Worm (Caenorhabditis elegans): Measurements from ENCODE around the gene ZC84.7.

ZC84.7 gene

ce11 chrIII:9236228-9236627 lies 50.4 kb downstream of the ZC84.7 start, which contains the start of gene T23G5.2:
Gene T23G5.2 (minus strand): TSS chrIII:9236328.
- TF ChIP-seq lin-39 (tag; optimal IDR thresholded peaks at IDR 0.05) (no peak), nhr-76 (tag; optimal IDR thresholded peaks at IDR 0.05) (no peak), lsy-12 (tag; optimal IDR thresholded peaks at IDR 0.05) (no peak), nhr-43 (tag; optimal IDR thresholded peaks at IDR 0.05; ENCODE audit: poor library complexity, severe bottlenecking) (no peak), jun-1 (tag; optimal IDR thresholded peaks at IDR 0.05) (no peak), mdl-1 (tag; optimal IDR thresholded peaks at IDR 0.05) (no peak), nfya-1 (tag; optimal IDR thresholded peaks at IDR 0.05; ENCODE audit: insufficient read depth) (no peak), ZK546.5 (tag; optimal IDR thresholded peaks at IDR 0.05) (no peak), ceh-28 (tag; optimal IDR thresholded peaks at IDR 0.05) (no peak), hmg-11 (tag; optimal IDR thresholded peaks at IDR 0.05) (no peak), sea-2 (GFP tag; optimal IDR thresholded peaks at IDR 0.05) (no peak), egl-5 (tag; optimal IDR thresholded peaks at IDR 0.05) (no peak), nhr-12 (tag; optimal IDR thresholded peaks at IDR 0.05) (no peak), nhr-67 (tag; optimal IDR thresholded peaks at IDR 0.05) (no peak), fos-1 (tag; optimal IDR thresholded peaks at IDR 0.05) (no peak), pqm-1 (tag; optimal IDR thresholded peaks at IDR 0.05) (no peak), nhr-77 (tag; optimal IDR thresholded peaks at IDR 0.05) (no peak), ceh-9 (tag; optimal IDR thresholded peaks at IDR 0.05) (no peak), ztf-4 (tag; optimal IDR thresholded peaks at IDR 0.05) (no peak), zag-1 (tag; optimal IDR thresholded peaks at IDR 0.05) (no peak)

DNA sequence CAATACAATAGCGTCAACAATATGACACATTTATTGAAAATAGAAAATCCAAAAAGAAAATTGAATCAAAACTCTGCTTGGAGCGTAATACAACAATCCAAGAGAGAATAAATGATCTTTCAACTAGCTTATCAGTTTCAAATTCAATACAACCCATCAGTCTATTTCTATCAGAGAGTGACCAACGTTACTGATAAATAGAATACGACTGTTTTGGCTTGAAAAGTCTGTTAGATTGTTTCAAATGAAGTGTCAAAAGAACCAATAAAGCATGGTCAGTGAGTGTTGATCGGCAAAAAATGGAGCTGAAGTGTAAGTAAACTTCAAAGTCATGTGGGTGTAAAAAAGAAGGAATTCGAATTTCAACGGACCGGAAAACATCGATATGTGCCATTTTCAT lies 51.8 kb downstream of the ZC84.7 start:
- TF ChIP-seq elt-2 (tag; optimal IDR thresholded peaks at IDR 0.05) (peak; percentile 42), tbx-2 (tag; optimal IDR thresholded peaks at IDR 0.05) (no peak), pha-4 (tag; optimal IDR thresholded peaks at IDR 0.05) (peak; percentile 2), pqm-1 (tag; optimal IDR thresholded peaks at IDR 0.05) (peak; percentile 11), egl-27 (tag; optimal IDR thresholded peaks at IDR 0.05) (no peak)

DNA sequence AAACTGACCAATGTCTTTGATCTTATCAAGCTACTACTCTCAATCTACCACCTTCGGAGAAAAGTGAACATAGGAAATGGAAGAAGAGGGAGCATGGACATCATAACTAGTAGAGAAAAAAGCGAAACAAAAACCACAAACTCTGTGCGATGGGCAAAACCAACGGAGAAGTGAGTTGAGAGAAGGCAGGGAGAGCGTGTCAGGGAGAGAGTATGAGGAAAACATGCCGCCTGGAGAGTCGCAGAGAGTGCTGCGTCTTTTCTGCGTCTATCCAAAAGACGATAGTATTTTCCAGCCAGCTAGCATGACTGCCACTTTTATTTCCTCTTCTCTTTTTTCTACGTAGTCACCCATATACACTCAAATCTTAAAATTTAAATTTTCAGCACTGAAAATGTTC lies 54.2 kb downstream of the ZC84.7 start, which contains the start of gene saeg-2:
Gene saeg-2, plus strand, starts transcription at position 381 of the 400 bp plus-strand sequence.
- TF ChIP-seq egl-27 (tag; optimal IDR thresholded peaks at IDR 0.05) = no peak
- no peak for TF ChIP-seq mdl-1 (tag; optimal IDR thresholded peaks at IDR 0.05)
- TF ChIP-seq ama-1 (optimal IDR thresholded peaks at IDR 0.05) = no peak
- TF ChIP-seq tbx-2 (tag; optimal IDR thresholded peaks at IDR 0.05) = no peak
- no peak for TF ChIP-seq fkh-2 (tag; optimal IDR thresholded peaks at IDR 0.05)
- TF ChIP-seq lin-15B (tag; optimal IDR thresholded peaks at IDR 0.05) = no peak
- no peak for TF ChIP-seq lin-39 (tag; optimal IDR thresholded peaks at IDR 0.05)
- no peak for TF ChIP-seq nhr-67 (tag; optimal IDR thresholded peaks at IDR 0.05)
- TF ChIP-seq sea-2 (GFP tag; optimal IDR thresholded peaks at IDR 0.05) = no peak
- TF ChIP-seq lsy-12 (tag; optimal IDR thresholded peaks at IDR 0.05) = no peak
- no peak for TF ChIP-seq daf-12 (tag; optimal IDR thresholded peaks at IDR 0.05)
- TF ChIP-seq elt-2 (tag; optimal IDR thresholded peaks at IDR 0.05) = peak; percentile 49
- peak; percentile 19 for TF ChIP-seq jun-1 (tag; optimal IDR thresholded peaks at IDR 0.05)
- peak; percentile 58 for TF ChIP-seq nfya-1 (tag; optimal IDR thresholded peaks at IDR 0.05; ENCODE audit: insufficient read depth)
- TF ChIP-seq elt-1 (tag; optimal IDR thresholded peaks at IDR 0.05) = no peak
- TF ChIP-seq elt-3 (tag; optimal IDR thresholded peaks at IDR 0.05) = no peak
- TF ChIP-seq pha-4 (tag; optimal IDR thresholded peaks at IDR 0.05) = peak; percentile 55
- peak; percentile 19 for TF ChIP-seq snpc-4 (tag; optimal IDR thresholded peaks at IDR 0.05)
- TF ChIP-seq nhr-28 (tag; optimal IDR thresholded peaks at IDR 0.05) = no peak
- TF ChIP-seq nhr-25 (tag; optimal IDR thresholded peaks at IDR 0.05) = peak; percentile 7
- no peak for TF ChIP-seq nhr-23 (tag; optimal IDR thresholded peaks at IDR 0.05)
- no peak for TF ChIP-seq zag-1 (tag; optimal IDR thresholded peaks at IDR 0.05)
- peak; percentile 6 for TF ChIP-seq skn-1 (tag; optimal IDR thresholded peaks at IDR 0.05)
- no peak for TF ChIP-seq ceh-16 (tag; optimal IDR thresholded peaks at IDR 0.05)
- no peak for TF ChIP-seq ceh-9 (tag; optimal IDR thresholded peaks at IDR 0.05)
- no peak for TF ChIP-seq pqm-1 (tag; optimal IDR thresholded peaks at IDR 0.05)
- no peak for TF ChIP-seq unc-39 (tag; optimal IDR thresholded peaks at IDR 0.05)
- TF ChIP-seq hmg-11 (tag; optimal IDR thresholded peaks at IDR 0.05) = peak; percentile 90
- no peak for TF ChIP-seq egl-5 (tag; optimal IDR thresholded peaks at IDR 0.05)
